Worm (Caenorhabditis elegans): ENCODE results near the gene del-5.
A peak's percentile ranks its signal among the peaks of the same experiment; 100 is the strongest.

Gene del-5

DNA sequence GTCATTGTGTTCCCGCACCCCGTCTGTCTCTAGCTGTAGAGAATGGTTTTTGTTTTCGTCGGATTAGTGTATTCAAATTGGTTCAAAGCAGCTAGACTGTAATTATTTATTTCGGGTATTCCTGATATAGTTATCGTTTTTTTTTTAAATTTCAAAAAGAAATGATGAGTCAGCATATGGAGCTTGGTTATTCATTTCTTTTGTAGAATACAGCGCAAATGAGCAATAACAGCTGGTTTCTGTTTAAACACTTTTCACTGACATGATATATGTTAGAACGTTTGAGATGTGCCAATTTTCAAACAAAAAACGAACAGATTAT, 17.2 kb downstream of the del-5 start:
- TF ChIP-seq ztf-22 (GFP tag; optimal IDR thresholded peaks at IDR 0.05) (no peak), ccch-3 (GFP tag; optimal IDR thresholded peaks at IDR 0.05) (no peak), mcd-1 (GFP tag; IDR thresholded peaks at IDR 0.05) (no peak), sdz-38 (tag; optimal IDR thresholded peaks at IDR 0.05) (no peak)

DNA sequence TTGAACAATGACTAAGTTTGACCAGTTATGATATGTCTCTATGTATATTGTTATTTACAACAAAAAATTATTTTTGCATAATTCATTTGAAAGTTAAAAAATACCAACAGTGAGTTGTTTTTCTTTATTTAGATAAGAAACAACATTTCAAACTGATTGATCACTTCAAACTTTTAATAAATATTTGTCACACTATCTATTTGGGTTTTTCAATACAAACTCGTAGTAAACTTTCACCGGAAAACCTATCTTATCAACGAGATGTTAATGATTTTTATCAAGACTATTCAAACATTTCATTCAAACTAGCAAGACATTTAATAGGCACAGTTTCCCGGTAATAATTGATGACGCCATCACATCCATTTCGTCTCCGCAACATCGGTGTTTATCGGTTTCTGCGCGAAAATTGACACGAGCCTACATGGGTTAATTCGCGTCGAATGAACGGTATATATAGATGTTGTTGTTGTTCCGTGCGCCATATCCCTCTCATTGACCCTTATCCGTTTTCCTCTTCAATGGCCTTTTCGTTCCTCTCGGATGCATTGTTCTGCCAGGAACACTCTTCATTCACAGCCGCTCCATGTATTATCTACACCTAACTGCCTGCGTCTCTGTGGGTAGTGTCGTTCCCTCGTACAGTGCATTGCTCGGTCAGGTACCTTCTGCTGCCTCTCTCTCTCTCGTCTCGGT, 17.7 kb downstream of the del-5 start:
- TF ChIP-seq ekl-4 (GFP tag; IDR thresholded peaks at IDR 0.05), result 0 out of 2 replicates have a peak, but pooled peaks have one; percentile 39
- peak; percentile 47 for TF ChIP-seq nhr-80 (tag; optimal IDR thresholded peaks at IDR 0.05)
- no peak for TF ChIP-seq F23B12.7 (tag; optimal IDR thresholded peaks at IDR 0.05; ENCODE audit: insufficient read depth)

DNA sequence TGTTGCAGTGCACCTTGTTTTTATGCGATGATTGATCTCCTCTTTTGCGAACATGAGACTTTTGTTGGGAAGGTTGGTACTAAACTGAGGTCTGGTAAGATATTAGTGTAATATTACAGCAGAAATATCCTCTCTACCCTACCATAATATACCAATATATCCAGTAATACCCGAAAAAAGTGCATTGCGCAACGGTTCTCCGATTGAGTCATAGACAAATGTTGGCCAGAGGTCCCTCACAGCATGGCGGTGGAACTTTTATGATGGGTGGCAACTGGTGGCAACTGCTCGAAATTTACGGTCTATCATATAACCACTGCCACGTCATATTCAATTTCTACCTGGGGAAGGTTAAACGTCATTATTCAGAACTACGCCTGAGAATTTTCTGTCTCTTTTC, 18.7 kb downstream of the del-5 start:
- no peak for TF ChIP-seq F52B5.7 (tag; optimal IDR thresholded peaks at IDR 0.05)
- no peak for TF ChIP-seq attf-3 (GFP tag; conservative IDR thresholded peaks at IDR 0.05)
- TF ChIP-seq ceh-79 (tag; optimal IDR thresholded peaks at IDR 0.05), result no peak
- TF ChIP-seq nfyb-1 (GFP tag; IDR thresholded peaks at IDR 0.05), result no peak
- no peak for TF ChIP-seq let-607 (tag; optimal IDR thresholded peaks at IDR 0.05)
- TF ChIP-seq snpc-1.1 (tag; optimal IDR thresholded peaks at IDR 0.05; ENCODE audit: insufficient read depth), result no peak
- TF ChIP-seq madf-10 (tag; optimal IDR thresholded peaks at IDR 0.05), result no peak
- TF ChIP-seq ztf-25 (GFP tag; IDR thresholded peaks at IDR 0.05), result no peak
- no peak for TF ChIP-seq sdz-38 (tag; optimal IDR thresholded peaks at IDR 0.05)
- no peak for TF ChIP-seq efl-1 (GFP tag; optimal IDR thresholded peaks at IDR 0.05)
- no peak for TF ChIP-seq ceh-91 (GFP tag; IDR thresholded peaks at IDR 0.05)
- no peak for TF ChIP-seq chd-7 (tag; optimal IDR thresholded peaks at IDR 0.05)

DNA sequence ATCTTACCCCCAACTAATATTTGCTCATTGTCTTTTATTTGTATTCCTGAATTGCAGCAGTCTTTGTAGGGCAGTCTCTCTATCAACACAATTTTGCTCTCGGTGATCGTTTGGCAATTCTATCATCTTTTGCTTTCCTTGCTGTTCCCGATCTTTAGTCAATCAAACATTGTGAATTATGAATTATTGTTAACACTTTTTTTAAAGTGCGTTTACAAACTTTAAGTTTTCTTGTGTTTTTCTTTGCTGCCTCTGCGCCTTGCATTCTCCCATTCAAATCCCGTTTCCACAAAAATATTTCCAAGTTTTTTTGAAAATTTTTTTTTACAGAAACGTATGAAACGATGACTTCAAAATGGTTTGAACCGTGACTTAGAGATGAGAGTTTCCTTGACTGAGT, 25.9 kb downstream of the del-5 start, which contains the start of gene ver-4:
TSS of gene ver-4 (plus strand) at position 301 of the 400 bp plus-strand sequence.
- TF ChIP-seq ceh-40 (GFP tag; IDR thresholded peaks at IDR 0.05) (no peak), snpc-4 (GFP tag; optimal IDR thresholded peaks at IDR 0.05) (no peak), snpc-4 (tag; optimal IDR thresholded peaks at IDR 0.05) (no peak), nhr-179 (tag; optimal IDR thresholded peaks at IDR 0.05) (no peak), snpc-3.4 (tag; optimal IDR thresholded peaks at IDR 0.05) (no peak), efl-1 (GFP tag; optimal IDR thresholded peaks at IDR 0.05) (no peak), T07F8.4 (tag; optimal IDR thresholded peaks at IDR 0.05) (no peak), rpc-1 (optimal IDR thresholded peaks at IDR 0.05) (no peak), rpc-1 (tag; optimal IDR thresholded peaks at IDR 0.05) (no peak), dpl-1 (GFP tag; optimal IDR thresholded peaks at IDR 0.05) (no peak), nhr-80 (tag; optimal IDR thresholded peaks at IDR 0.05) (no peak), chd-7 (tag; optimal IDR thresholded peaks at IDR 0.05) (no peak), cebp-2 (GFP tag; IDR thresholded peaks at IDR 0.05) (no peak), lin-35 (GFP tag; optimal IDR thresholded peaks at IDR 0.05) (no peak), dpff-1 (tag; optimal IDR thresholded peaks at IDR 0.05) (no peak), ekl-4 (GFP tag; IDR thresholded peaks at IDR 0.05) (no peak), ztf-22 (GFP tag; optimal IDR thresholded peaks at IDR 0.05) (no peak), B0336.3 (GFP tag; IDR thresholded peaks at IDR 0.05) (no peak), B0261.1 (tag; optimal IDR thresholded peaks at IDR 0.05) (no peak), aptf-2 (GFP tag; conservative IDR thresholded peaks at IDR 0.05) (no peak), ceh-91 (GFP tag; IDR thresholded peaks at IDR 0.05) (no peak)

Measured in whole organism, young adult.